Worm (Caenorhabditis elegans): Measurements from ENCODE around the gene srh-74.

Gene srh-74

DNA sequence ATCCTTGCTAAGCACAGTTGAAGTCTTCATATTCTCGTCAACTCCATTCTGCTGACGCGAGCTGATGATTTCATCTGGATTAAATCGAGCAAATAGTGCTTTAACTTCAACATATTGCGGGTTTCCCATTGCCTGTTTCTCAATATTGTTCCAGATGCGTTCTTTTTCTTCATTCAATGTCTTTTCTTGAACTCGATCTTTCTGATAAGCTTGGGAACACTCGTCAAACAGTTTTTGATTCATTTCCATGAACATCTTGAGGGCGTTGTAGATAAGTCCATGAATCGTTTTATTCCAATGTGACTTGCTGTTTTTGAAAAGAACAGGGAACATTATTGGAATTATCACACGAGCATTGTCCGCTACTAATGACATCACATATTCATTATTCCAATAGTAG is 20.8 kb downstream of the srh-74 start:
- TF ChIP-seq madf-2 (tag; optimal IDR thresholded peaks at IDR 0.05) = no peak
- no peak for TF ChIP-seq che-1 (tag; optimal IDR thresholded peaks at IDR 0.05)
- TF ChIP-seq dve-1 (tag; optimal IDR thresholded peaks at IDR 0.05) = no peak
- no peak for TF ChIP-seq dmd-4 (tag; optimal IDR thresholded peaks at IDR 0.05; ENCODE audit: borderline replicate concordance)
- no peak for TF ChIP-seq ets-4 (tag; optimal IDR thresholded peaks at IDR 0.05)
- no peak for TF ChIP-seq sox-2 (GFP tag; IDR thresholded peaks at IDR 0.05)
- TF ChIP-seq nhr-11 (tag; optimal IDR thresholded peaks at IDR 0.05) = no peak
- no peak for TF ChIP-seq unc-86 (tag; optimal IDR thresholded peaks at IDR 0.05)

DNA sequence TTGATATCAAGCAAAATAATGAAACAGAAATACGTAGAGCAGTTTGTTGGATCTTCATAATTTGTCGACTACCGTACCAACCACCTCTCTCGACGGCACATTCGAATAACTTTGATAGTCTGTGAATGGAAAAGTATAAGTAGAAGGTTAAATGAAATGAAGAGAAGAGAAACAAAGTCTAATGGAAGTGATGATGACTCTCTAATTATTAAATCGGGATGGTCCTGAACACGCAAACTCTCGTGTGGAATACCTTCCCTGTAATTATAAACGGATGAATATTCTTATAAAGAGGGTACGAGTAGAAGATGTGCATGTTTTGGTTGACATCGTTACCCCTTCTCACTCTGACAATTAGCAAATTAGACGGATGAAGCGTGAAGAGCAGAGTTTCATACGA is 25.8 kb downstream of the srh-74 start, which contains the start of the genes C13G3.12 and hot-6:
Gene C13G3.12 (minus strand): TSS at position 101 of the 400 bp plus-strand sequence.
Gene hot-6 (minus strand): TSS at position 121 of the 400 bp plus-strand sequence.
- TF ChIP-seq lin-11 (tag; optimal IDR thresholded peaks at IDR 0.05) = no peak
- no peak for TF ChIP-seq hlh-13 (GFP tag; optimal IDR thresholded peaks at IDR 0.05)
- TF ChIP-seq nhr-11 (tag; optimal IDR thresholded peaks at IDR 0.05) = no peak
- TF ChIP-seq ama-1 (optimal IDR thresholded peaks at IDR 0.05) = no peak

DNA sequence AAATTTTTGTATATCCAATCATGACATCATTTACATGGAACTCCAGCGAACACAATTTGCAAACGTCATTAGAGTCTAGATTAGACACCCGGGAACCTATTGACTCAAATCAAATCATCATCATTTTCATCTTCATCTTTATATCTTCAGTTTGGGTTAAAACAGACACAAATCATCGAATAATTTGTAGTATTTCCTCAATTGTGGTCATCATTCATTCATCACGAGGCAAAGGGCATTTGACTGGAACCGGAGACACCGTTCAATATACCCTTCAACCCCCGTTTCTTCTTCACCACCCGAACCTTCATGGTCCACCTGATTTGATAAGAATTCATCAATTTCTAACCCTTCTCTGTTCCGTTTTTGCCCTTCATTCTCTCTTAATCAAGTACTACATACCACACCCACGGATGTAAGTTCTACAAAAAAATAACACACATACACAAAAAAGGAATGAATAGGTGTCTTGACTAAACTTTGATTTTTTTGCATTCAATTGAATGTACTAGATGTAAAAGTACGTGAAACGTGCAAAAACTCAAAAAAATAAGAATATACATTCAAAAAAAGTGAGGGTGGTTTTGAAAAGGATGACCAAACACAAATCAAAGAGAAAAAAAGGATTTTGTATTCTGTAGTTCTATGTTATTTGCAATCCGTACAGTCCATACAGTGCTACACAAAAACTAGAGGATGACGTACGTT is 31.6 kb downstream of the srh-74 start:
- TF ChIP-seq ceh-22 (tag; optimal IDR thresholded peaks at IDR 0.05) = no peak
- TF ChIP-seq ceh-2 (tag; optimal IDR thresholded peaks at IDR 0.05) = no peak
- TF ChIP-seq ceh-24 (tag; optimal IDR thresholded peaks at IDR 0.05) = no peak
- TF ChIP-seq ahr-1 (tag; optimal IDR thresholded peaks at IDR 0.05) = no peak
- no peak for TF ChIP-seq zip-5 (tag; optimal IDR thresholded peaks at IDR 0.05)
- no peak for TF ChIP-seq rnt-1 (tag; optimal IDR thresholded peaks at IDR 0.05)
- TF ChIP-seq madf-2 (tag; optimal IDR thresholded peaks at IDR 0.05) = no peak
- TF ChIP-seq sdc-2 (tag; optimal IDR thresholded peaks at IDR 0.05) = no peak
- TF ChIP-seq ama-1 (optimal IDR thresholded peaks at IDR 0.05) = no peak
- no peak for TF ChIP-seq elt-4 (tag; optimal IDR thresholded peaks at IDR 0.05)
- TF ChIP-seq F13H6.1 (tag; optimal IDR thresholded peaks at IDR 0.05) = no peak

DNA sequence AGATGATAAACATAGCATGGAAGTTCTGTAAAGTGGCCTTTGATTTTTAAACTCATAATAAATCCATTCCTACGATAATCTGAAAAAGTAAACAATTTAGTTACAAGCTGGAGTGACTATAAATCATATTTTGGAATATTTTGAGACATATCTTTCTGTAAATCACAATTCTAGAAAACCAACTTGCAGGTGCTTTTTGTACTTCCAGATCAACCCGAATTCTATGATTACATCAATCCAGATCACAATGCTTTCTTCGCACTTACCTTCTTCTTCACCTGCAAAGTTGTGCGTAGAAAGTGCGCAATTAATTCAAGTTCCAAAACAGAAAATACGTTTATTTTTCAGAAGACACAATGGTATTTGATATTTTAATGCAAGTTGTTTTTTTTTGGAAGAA is 33.8 kb downstream of the srh-74 start:
- TF ChIP-seq unc-86 (tag; optimal IDR thresholded peaks at IDR 0.05) (no peak), eyg-1 (tag; optimal IDR thresholded peaks at IDR 0.05) (no peak), ceh-24 (tag; optimal IDR thresholded peaks at IDR 0.05) (no peak), F13H6.1 (tag; optimal IDR thresholded peaks at IDR 0.05) (no peak), hlh-30 (tag; optimal IDR thresholded peaks at IDR 0.05; ENCODE audit: insufficient read depth) (no peak), pqm-1 (tag; optimal IDR thresholded peaks at IDR 0.05) (no peak), ama-1 (optimal IDR thresholded peaks at IDR 0.05) (no peak), hlh-15 (tag; optimal IDR thresholded peaks at IDR 0.05) (no peak), unc-3 (GFP tag; conservative IDR thresholded peaks at IDR 0.05) (no peak), unc-3 (tag; optimal IDR thresholded peaks at IDR 0.05) (no peak), pros-1 (tag; optimal IDR thresholded peaks at IDR 0.05) (no peak), tbx-7 (tag; optimal IDR thresholded peaks at IDR 0.05) (no peak), ceh-6 (GFP tag; optimal IDR thresholded peaks at IDR 0.05) (no peak), mec-3 (tag; optimal IDR thresholded peaks at IDR 0.05; ENCODE audit: borderline replicate concordance) (no peak), C38D4.7 (GFP tag; optimal IDR thresholded peaks at IDR 0.05) (no peak), gmeb-2 (tag; optimal IDR thresholded peaks at IDR 0.05) (no peak), ztf-16 (tag; optimal IDR thresholded peaks at IDR 0.05) (no peak)

DNA sequence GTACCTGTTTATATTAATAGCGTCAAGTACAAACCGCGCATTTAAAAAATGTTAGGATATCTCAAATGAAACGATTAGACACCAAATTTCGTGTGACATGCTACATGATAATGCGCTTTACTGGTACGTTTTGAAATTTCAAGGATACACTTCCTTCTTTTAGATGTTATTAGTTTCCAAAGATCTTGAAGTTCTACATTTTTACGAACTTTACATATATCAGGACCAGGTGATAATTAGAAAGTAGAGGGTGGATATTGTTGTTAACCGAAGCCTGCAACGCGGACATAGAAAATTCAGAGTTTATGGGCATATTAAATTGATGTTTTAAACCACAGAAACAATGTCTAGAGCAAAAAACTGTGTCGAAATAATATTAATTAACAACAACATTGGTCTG is 35.4 kb downstream of the srh-74 start:
- no peak for TF ChIP-seq odd-2 (tag; optimal IDR thresholded peaks at IDR 0.05)
- TF ChIP-seq madf-2 (tag; optimal IDR thresholded peaks at IDR 0.05) = no peak
- no peak for TF ChIP-seq ceh-31 (tag; optimal IDR thresholded peaks at IDR 0.05)
- no peak for TF ChIP-seq elt-2 (tag; optimal IDR thresholded peaks at IDR 0.05)
- no peak for TF ChIP-seq ceh-9 (tag; optimal IDR thresholded peaks at IDR 0.05)
- TF ChIP-seq ttx-3 (tag; optimal IDR thresholded peaks at IDR 0.05) = no peak
- TF ChIP-seq unc-42 (tag; optimal IDR thresholded peaks at IDR 0.05) = no peak
- no peak for TF ChIP-seq pax-1 (tag; optimal IDR thresholded peaks at IDR 0.05)
- TF ChIP-seq ama-1 (optimal IDR thresholded peaks at IDR 0.05) = no peak
- TF ChIP-seq fax-1 (tag; optimal IDR thresholded peaks at IDR 0.05) = no peak
- no peak for TF ChIP-seq pqm-1 (tag; optimal IDR thresholded peaks at IDR 0.05)
- no peak for TF ChIP-seq hlh-6 (tag; optimal IDR thresholded peaks at IDR 0.05)
- TF ChIP-seq pag-3 (tag; optimal IDR thresholded peaks at IDR 0.05; ENCODE audit: borderline replicate concordance) = no peak
- TF ChIP-seq dmd-4 (tag; optimal IDR thresholded peaks at IDR 0.05; ENCODE audit: borderline replicate concordance) = no peak
- TF ChIP-seq hlh-13 (GFP tag; optimal IDR thresholded peaks at IDR 0.05) = no peak
- no peak for TF ChIP-seq ceh-19 (GFP tag; optimal IDR thresholded peaks at IDR 0.05)

All from whole organism, late embryonic.